Fruit fly (Drosophila melanogaster) whole organism, embryonic: ENCODE data around the gene qless.

Source experiments
- BEAF-32 ChIP-seq: fragments of 200-800 bp; sonication (Bioruptor generic); optimal IDR thresholded peaks from 3 replicates; lab custom pipeline; 2017; ENCODE audit warnings: missing biosample characterization, missing genetic modification characterization, mild to moderate bottlenecking, moderate library complexity, missing genetic modification reagents
- CG10366 ChIP-seq: fragments of 200-800 bp; sonication (Bioruptor generic); IDR thresholded peaks from 2 replicates; pipeline ENCODE4 v1.3.6; 2022; ENCODE audit warnings: missing biosample characterization, missing genetic modification characterization
- CG10462 ChIP-seq: fragments of 200-800 bp; sonication (Bioruptor generic); optimal IDR thresholded peaks from 2 replicates; lab custom pipeline; 2016; ENCODE audit warnings: missing biosample characterization, missing genetic modification characterization
- CG10959 ChIP-seq: fragments of 200-800 bp; sonication (Bioruptor generic); IDR thresholded peaks from 2 replicates; pipeline ENCODE4 v1.3.6; 2022; ENCODE audit warnings: missing biosample characterization, missing genetic modification characterization
- CG11456 ChIP-seq: fragments of 200-800 bp; sonication (Bioruptor generic); IDR thresholded peaks from 3 replicates; pipeline ENCODE4 v1.3.6; 2022; ENCODE audit warnings: missing biosample characterization, missing genetic modification characterization
- CG11696 ChIP-seq: fragments of 200-800 bp; sonication (Bioruptor generic); IDR thresholded peaks from 2 replicates; pipeline ENCODE4 v1.3.6; 2022; ENCODE audit warnings: missing biosample characterization, missing genetic modification characterization
- CG13123 ChIP-seq: fragments of 200-800 bp; sonication (Bioruptor generic); optimal IDR thresholded peaks from 2 replicates; lab custom pipeline; 2016; ENCODE audit warnings: missing biosample characterization, missing genetic modification characterization
- CG15514 ChIP-seq: fragments of 200-800 bp; sonication (Bioruptor generic); optimal IDR thresholded peaks from 3 replicates; lab custom pipeline; 2017; ENCODE audit warnings: missing biosample characterization, missing genetic modification characterization, mild to moderate bottlenecking, moderate library complexity, missing genetic modification reagents
- CG15696 ChIP-seq: fragments of 200-800 bp; sonication (Bioruptor generic); optimal IDR thresholded peaks from 2 replicates; lab custom pipeline; 2019; ENCODE audit warnings: missing biosample characterization, mild to moderate bottlenecking, missing genetic modification characterization, moderate library complexity
- CG16863 ChIP-seq: fragments of 200-800 bp; sonication (Bioruptor generic); optimal IDR thresholded peaks from 3 replicates; lab custom pipeline; 2016; ENCODE audit warnings: missing biosample characterization, missing genetic modification characterization
- CG17802 ChIP-seq: fragments of 200-800 bp; sonication (Bioruptor generic); optimal IDR thresholded peaks from 2 replicates; lab custom pipeline; 2018; ENCODE audit warnings: missing biosample characterization, mild to moderate bottlenecking, missing genetic modification characterization, moderate library complexity
- CG18262 ChIP-seq: fragments of 200-800 bp; optimal IDR thresholded peaks from 3 replicates; lab custom pipeline; 2019; ENCODE audit warnings: missing biosample characterization, mild to moderate bottlenecking, missing genetic modification characterization, moderate library complexity
- CG1832 ChIP-seq: fragments of 200-800 bp; sonication (Bioruptor generic); optimal IDR thresholded peaks from 2 replicates; lab custom pipeline; 2017; ENCODE audit warnings: missing biosample characterization, mild to moderate bottlenecking, missing genetic modification characterization, inconsistent platforms
- CG18764 ChIP-seq: fragments of 200-800 bp; sonication (Bioruptor generic); optimal IDR thresholded peaks from 3 replicates; lab custom pipeline; 2016; ENCODE audit warnings: missing biosample characterization, missing genetic modification characterization
- CG3163 ChIP-seq: fragments of 200-800 bp; sonication (Bioruptor generic); optimal IDR thresholded peaks from 3 replicates; lab custom pipeline; 2016; ENCODE audit warnings: missing biosample characterization, missing genetic modification characterization
- CG34376 ChIP-seq: fragments of 200-800 bp; sonication (Bioruptor generic); optimal IDR thresholded peaks from 2 replicates; lab custom pipeline; 2018; ENCODE audit warnings: missing biosample characterization, mild to moderate bottlenecking, missing genetic modification characterization
- CG3838 ChIP-seq: fragments of 200-800 bp; sonication (Bioruptor generic); optimal IDR thresholded peaks from 3 replicates; lab custom pipeline; 2016; ENCODE audit warnings: missing biosample characterization, missing genetic modification characterization
- CG4360 ChIP-seq: fragments of 200-800 bp; sonication (Bioruptor generic); IDR thresholded peaks from 2 replicates; pipeline ENCODE4 v1.3.6; 2022; ENCODE audit warnings: missing biosample characterization, missing genetic modification characterization
- CG7745 ChIP-seq: fragments of 200-800 bp; sonication (Bioruptor generic); optimal IDR thresholded peaks from 2 replicates; lab custom pipeline; 2018; ENCODE audit warnings: missing biosample characterization, mild to moderate bottlenecking, missing genetic modification characterization, moderate library complexity
- CG7928 ChIP-seq: fragments of 200-800 bp; sonication (Bioruptor generic); optimal IDR thresholded peaks from 2 replicates; lab custom pipeline; 2017; ENCODE audit warnings: missing biosample characterization, mild to moderate bottlenecking, missing genetic modification characterization
- Camta ChIP-seq: fragments of 200-800 bp; sonication (Bioruptor generic); optimal IDR thresholded peaks from 2 replicates; lab custom pipeline; 2016; ENCODE audit warnings: missing biosample characterization, missing genetic modification characterization
- D ChIP-seq, 2 experiments: fragments of 200-800 bp in 1 of 2; fragments of >200 bp in 1 of 2; sonication (Bioruptor generic) in 1 of 2; optimal IDR thresholded peaks; 2 replicates in 1 of 2; 3 replicates in 1 of 2; lab custom pipeline; 2017; ENCODE audit warnings: mild to moderate bottlenecking in 1 of 2, missing biosample characterization in 1 of 2, missing genetic modification characterization in 1 of 2, missing genetic modification reagents in 1 of 2
- E2f2 ChIP-seq: fragments of 200-800 bp; sonication (Bioruptor generic); IDR thresholded peaks from 2 replicates; pipeline ENCODE4 v1.3.6; 2022; ENCODE audit warnings: missing biosample characterization, missing genetic modification characterization
- Fer2 ChIP-seq: fragments of 200-800 bp; sonication (Bioruptor generic); optimal IDR thresholded peaks from 2 replicates; lab custom pipeline; 2018; ENCODE audit warnings: missing biosample characterization, mild to moderate bottlenecking, missing genetic modification characterization, moderate library complexity
- Fer3 ChIP-seq: fragments of 200-800 bp; sonication (Bioruptor generic); optimal IDR thresholded peaks from 2 replicates; lab custom pipeline; 2018; ENCODE audit warnings: missing biosample characterization, mild to moderate bottlenecking, missing genetic modification characterization, moderate library complexity
- Kr ChIP-seq: fragments of 200-800 bp; sonication (Bioruptor generic); optimal IDR thresholded peaks from 2 replicates; lab custom pipeline; 2017; ENCODE audit warnings: missing biosample characterization, mild to moderate bottlenecking, missing genetic modification characterization
- Lhr ChIP-seq: fragments of 200-800 bp; sonication (Bioruptor generic); optimal IDR thresholded peaks from 3 replicates; lab custom pipeline; 2017; ENCODE audit warnings: mild to moderate bottlenecking, missing biosample characterization, missing genetic modification reagents, missing genetic modification characterization
- MBD-R2 ChIP-seq: fragments of 200-800 bp; sonication (Bioruptor generic); IDR thresholded peaks from 2 replicates; pipeline ENCODE4 v1.3.6; 2022; ENCODE audit warnings: missing biosample characterization, missing genetic modification characterization
- Nf-YA ChIP-seq: fragments of 200-800 bp; sonication (Bioruptor generic); IDR thresholded peaks from 2 replicates; pipeline ENCODE4 v1.3.6; 2022; ENCODE audit warnings: missing biosample characterization, missing genetic modification characterization
- Optix ChIP-seq: fragments of 200-800 bp; sonication (Bioruptor generic); IDR thresholded peaks from 3 replicates; pipeline ENCODE4 v1.3.6; 2022; ENCODE audit warnings: missing biosample characterization, missing genetic modification characterization
- Poxn ChIP-seq: fragments of 200-800 bp; sonication (Bioruptor generic); IDR thresholded peaks from 2 replicates; pipeline ENCODE4 v1.3.6; 2022; ENCODE audit warnings: missing biosample characterization, missing genetic modification characterization
- Spps ChIP-seq: fragments of 200-800 bp; sonication (Bioruptor generic); optimal IDR thresholded peaks from 2 replicates; lab custom pipeline; 2018; ENCODE audit warnings: missing biosample characterization, mild to moderate bottlenecking, missing genetic modification characterization
- az2 ChIP-seq: fragments of 200-800 bp; sonication (Bioruptor generic); optimal IDR thresholded peaks from 3 replicates; lab custom pipeline; 2016; ENCODE audit warnings: missing biosample characterization, missing genetic modification characterization
- bowl ChIP-seq: fragments of 200-800 bp; sonication (Bioruptor generic); IDR thresholded peaks from 2 replicates; pipeline ENCODE4 v1.3.6; 2022; ENCODE audit warnings: missing biosample characterization, missing genetic modification characterization
- cas ChIP-seq: fragments of 200-800 bp; sonication (Bioruptor generic); IDR thresholded peaks from 2 replicates; pipeline ENCODE4 v1.3.6; 2022; ENCODE audit warnings: missing biosample characterization, missing genetic modification characterization
- chif ChIP-seq, 2 experiments: fragments of 200-800 bp; sonication (Bioruptor generic); optimal IDR thresholded peaks; 3 replicates each; lab custom pipeline; 2016; ENCODE audit warnings: missing biosample characterization in 2 of 2, missing genetic modification characterization in 2 of 2
- chm ChIP-seq: fragments of 200-800 bp; sonication (Bioruptor generic); IDR thresholded peaks from 2 replicates; pipeline ENCODE4 v1.3.6; 2022; ENCODE audit warnings: missing biosample characterization, missing genetic modification characterization
- da ChIP-seq: fragments of 200-800 bp; sonication (Bioruptor generic); optimal IDR thresholded peaks from 2 replicates; lab custom pipeline; 2016; ENCODE audit warnings: missing biosample characterization, missing genetic modification characterization
- dimm ChIP-seq: fragments of 200-800 bp; sonication (Bioruptor generic); IDR thresholded peaks from 2 replicates; pipeline ENCODE4 v1.3.6; 2022; ENCODE audit warnings: missing biosample characterization, missing genetic modification characterization
- ems ChIP-seq: fragments of 200-800 bp; sonication (Bioruptor generic); optimal IDR thresholded peaks from 3 replicates; lab custom pipeline; 2016; ENCODE audit warnings: missing biosample characterization, missing genetic modification characterization
- ftz-f1 ChIP-seq: fragments of 200-800 bp; sonication (Bioruptor generic); optimal IDR thresholded peaks from 2 replicates; lab custom pipeline; 2016; ENCODE audit warnings: missing biosample characterization, missing genetic modification characterization
- her ChIP-seq: fragments of 200-800 bp; sonication (Bioruptor generic); optimal IDR thresholded peaks from 2 replicates; lab custom pipeline; 2016; ENCODE audit warnings: missing biosample characterization, missing genetic modification characterization
- kni ChIP-seq: fragments of 200-800 bp; sonication (Bioruptor generic); optimal IDR thresholded peaks from 3 replicates; lab custom pipeline; 2017; ENCODE audit warnings: mild to moderate bottlenecking, missing biosample characterization, missing genetic modification reagents, missing genetic modification characterization
- lola ChIP-seq, 3 experiments: fragments of >200 bp in 2 of 3; fragments of 200-800 bp in 1 of 3; sonication (Bioruptor generic) in 1 of 3; optimal IDR thresholded peaks; 2 replicates each; lab custom pipeline; 2017 to 2019; ENCODE audit warnings: missing biosample characterization in 3 of 3, missing genetic modification characterization in 3 of 3, mild to moderate bottlenecking in 1 of 3, moderate library complexity in 1 of 3
- mirr ChIP-seq: fragments of 200-800 bp; sonication (Bioruptor generic); optimal IDR thresholded peaks from 3 replicates; lab custom pipeline; 2018; ENCODE audit warnings: missing biosample characterization, mild to moderate bottlenecking, missing genetic modification characterization
- oc ChIP-seq: fragments of 200-800 bp; sonication (Bioruptor generic); optimal IDR thresholded peaks from 2 replicates; lab custom pipeline; 2018; ENCODE audit warnings: missing biosample characterization, mild to moderate bottlenecking, missing genetic modification characterization, moderate library complexity
- peb ChIP-seq: fragments of 200-800 bp; sonication (Bioruptor generic); IDR thresholded peaks from 2 replicates; pipeline ENCODE4 v1.3.6; 2022; ENCODE audit warnings: missing biosample characterization, missing genetic modification characterization
- row ChIP-seq: fragments of 200-800 bp; sonication (Bioruptor generic); IDR thresholded peaks from 3 replicates; pipeline ENCODE4 v1.3.6; 2022; ENCODE audit warnings: missing biosample characterization, missing genetic modification characterization
- run ChIP-seq: fragments of 200-800 bp; sonication (Bioruptor generic); optimal IDR thresholded peaks from 3 replicates; lab custom pipeline; 2018; ENCODE audit warnings: missing biosample characterization, mild to moderate bottlenecking, missing genetic modification characterization
- scrt ChIP-seq: fragments of 200-800 bp; sonication (Bioruptor generic); optimal IDR thresholded peaks from 2 replicates; lab custom pipeline; 2018; ENCODE audit warnings: missing biosample characterization, mild to moderate bottlenecking, missing genetic modification characterization, moderate library complexity
- vfl ChIP-seq: fragments of 200-800 bp; sonication (Bioruptor generic); optimal IDR thresholded peaks from 2 replicates; lab custom pipeline; 2016; ENCODE audit warnings: missing biosample characterization, missing genetic modification characterization

Gene qless

dm6 chr3R:31215830-31216229, 36.6 kb downstream of the qless start, which contains the start of gene CG15561 (continued):
- TF ChIP-seq CG7745 (tag; lab: Kevin White, UChicago) (no peak), D (optimal IDR thresholded peaks at IDR 0.05; lab: Kevin White, UChicago) (no peak), D (GFP tag; optimal IDR thresholded peaks at IDR 0.05; lab: Kevin White, UChicago) (no peak), Camta (peak; percentile 54), oc (tag; lab: Kevin White, UChicago) (no peak), bowl (GFP tag; lab: Robert Waterston, UW) (no peak), her (peak; percentile 43), BEAF-32 (GFP tag; lab: Kevin White, UChicago) (peak; percentile 72), Poxn (GFP tag; lab: Robert Waterston, UW) (no peak), Optix (GFP tag; lab: Robert Waterston, UW) (no peak), CG1832 (GFP tag; lab: Kevin White, UChicago) (no peak), CG13123 (GFP tag; lab: Kevin White, UChicago) (no peak), vfl (peak; percentile 48), CG15514 (GFP tag; lab: Kevin White, UChicago) (peak; percentile 81), mirr (GFP tag; lab: Kevin White, UChicago) (peak; percentile 64), CG3163 (GFP tag; lab: Kevin White, UChicago) (peak; percentile 6), Spps (tag; lab: Kevin White, UChicago) (peak; percentile 15), chif (GFP tag; optimal IDR thresholded peaks at IDR 0.05; lab: Kevin White, UChicago) (peak; percentile 32 to 50), CG11456 (no peak), CG3838 (GFP tag; lab: Kevin White, UChicago) (no peak), CG7928 (GFP tag; lab: Kevin White, UChicago) (peak; percentile 69), CG10462 (no peak), run (no peak), CG10366 (GFP tag; lab: Robert Waterston, UW) (no peak), E2f2 (GFP tag; lab: Robert Waterston, UW) (no peak), CG11696 (GFP tag; lab: Robert Waterston, UW) (no peak), ftz-f1 (GFP tag; lab: Kevin White, UChicago) (peak; percentile 18), CG18262 (no peak), Kr (GFP tag; lab: Kevin White, UChicago) (no peak), CG4360 (GFP tag; lab: Robert Waterston, UW) (no peak), CG15696 (peak; percentile 52), CG10959 (GFP tag; lab: Robert Waterston, UW) (no peak), az2 (peak; percentile 30), Lhr (GFP tag; lab: Kevin White, UChicago) (peak; percentile 45), dimm (no peak), scrt (GFP tag; lab: Kevin White, UChicago) (no peak), CG17802 (tag; lab: Kevin White, UChicago) (peak; percentile 32), lola (GFP tag; optimal IDR thresholded peaks at IDR 0.05; lab: Kevin White, UChicago) (no peak), cas (GFP tag; lab: Robert Waterston, UW) (no peak), Fer2 (no peak), MBD-R2 (no peak), da (GFP tag; lab: Kevin White, UChicago) (no peak), kni (no peak), Fer3 (tag; lab: Kevin White, UChicago) (peak; percentile 55), row (GFP tag; lab: Robert Waterston, UW) (no peak), Nf-YA (GFP tag; lab: Robert Waterston, UW) (no peak), CG18764 (GFP tag; lab: Kevin White, UChicago) (no peak), ems (GFP tag; lab: Kevin White, UChicago) (peak; percentile 18), peb (GFP tag; lab: Robert Waterston, UW) (no peak), chm (GFP tag; lab: Robert Waterston, UW) (no peak), CG34376 (GFP tag; lab: Kevin White, UChicago) (peak; percentile 40), CG16863 (GFP tag; lab: Kevin White, UChicago) (no peak)
